Comparison of ENCODE assay signal across 1 fruit fly cellular context in the genomic region with DNA sequence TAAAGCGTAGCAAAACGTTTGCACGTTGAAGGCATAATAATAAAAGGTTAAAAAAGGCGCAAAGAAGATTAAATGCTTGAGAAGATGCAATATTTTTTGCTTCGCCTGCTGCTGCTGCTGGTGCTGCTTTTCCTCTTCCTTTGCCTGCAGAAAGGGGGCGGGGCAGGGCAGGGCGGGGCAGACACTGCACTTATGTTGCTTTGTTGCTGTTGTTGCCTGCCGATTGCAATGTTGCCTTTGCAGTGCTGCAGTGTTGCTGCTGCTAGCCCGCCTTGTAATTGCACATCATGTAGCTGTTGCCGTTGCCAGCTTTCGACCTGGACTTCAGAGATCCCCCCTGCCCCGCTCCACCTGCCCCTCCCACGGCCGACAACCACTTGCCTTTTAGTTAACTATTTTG.
TF ChIP-seq lines count a peak whose summit lies in the region.

No protein-coding gene starts in this region.

TF ChIP-seq in whole organism, prepupa, 60 proteins besides CTCF, POLR2A, EP300 and RAD21 (continued from another document):
- no peak for TF ChIP-seq Eip75B (GFP tag; optimal IDR thresholded peaks at IDR 0.05; lab: Kevin White, UChicago)
- TF ChIP-seq CG3032 (tag; optimal IDR thresholded peaks at IDR 0.05; lab: Kevin White, UChicago), result no peak
- TF ChIP-seq fkh (GFP tag; optimal IDR thresholded peaks at IDR 0.05; lab: Kevin White, UChicago), result no peak
